Worm (Caenorhabditis elegans) whole organism, young adult: Measurements from ENCODE around the gene F23F1.4.

ENCODE experiments used
- B0019.2 ChIP-seq: fragments of 200-800 bp; sonication (Bioruptor generic); conservative IDR thresholded peaks from 2 replicates; pipeline ENCODE4 v1.3.6; 2022; ENCODE audit warnings: missing genetic modification reagents, missing genetic modification characterization, missing compliant biosample characterization
- B0261.1 ChIP-seq: sonication (generic microtip); optimal IDR thresholded peaks from 2 replicates; lab custom pipeline; 2016; ENCODE audit warnings: mild to moderate bottlenecking, missing genetic modification characterization, moderate library complexity, missing compliant biosample characterization
- B0336.3 ChIP-seq: fragments of 200-800 bp; sonication (Bioruptor generic); IDR thresholded peaks from 2 replicates; pipeline ENCODE4 v1.3.6; 2022; ENCODE audit warnings: missing genetic modification characterization, missing compliant biosample characterization
- C06A6.2 ChIP-seq: fragments of 200-800 bp; sonication (Bioruptor generic); conservative IDR thresholded peaks from 2 replicates; pipeline ENCODE4 v1.3.6; 2022; ENCODE audit warnings: missing genetic modification characterization, missing compliant biosample characterization
- C17E4.6 ChIP-seq: fragments of 200-800 bp; sonication (Bioruptor generic); IDR thresholded peaks from 2 replicates; pipeline ENCODE4 v1.3.6; 2022; ENCODE audit warnings: missing genetic modification reagents, missing genetic modification characterization, missing compliant biosample characterization
- D2030.7 ChIP-seq: fragments of 200-800 bp; sonication (Bioruptor generic); IDR thresholded peaks from 2 replicates; pipeline ENCODE4 v1.3.6; 2022; ENCODE audit warnings: missing genetic modification reagents, missing genetic modification characterization, missing compliant biosample characterization
- F37B4.10 ChIP-seq: fragments of 200-800 bp; sonication (Bioruptor generic); IDR thresholded peaks from 2 replicates; pipeline ENCODE4 v1.3.6; 2022; ENCODE audit warnings: missing genetic modification characterization, missing compliant biosample characterization
- F55B11.4 ChIP-seq: sonication (generic microtip); optimal IDR thresholded peaks from 2 replicates; lab custom pipeline; 2016; ENCODE audit warnings: missing compliant biosample characterization, missing genetic modification characterization, borderline replicate concordance; ENCODE audit not compliant: insufficient read depth
- K12H6.12 ChIP-seq: fragments of 200-800 bp; sonication (Bioruptor generic); optimal IDR thresholded peaks from 2 replicates; lab custom pipeline; 2018; ENCODE audit warnings: mild to moderate bottlenecking, missing genetic modification characterization, missing compliant biosample characterization
- T26A5.8 ChIP-seq: sonication (generic microtip); optimal IDR thresholded peaks from 2 replicates; lab custom pipeline; 2016; ENCODE audit warnings: missing genetic modification characterization, missing compliant biosample characterization
- Y53G8AR.9 ChIP-seq: fragments of 200-800 bp; sonication (Bioruptor generic); conservative IDR thresholded peaks from 2 replicates; pipeline ENCODE4 v1.3.6; 2022; ENCODE audit warnings: missing genetic modification reagents, missing genetic modification characterization, missing compliant biosample characterization
- Y56A3A.18 ChIP-seq: fragments of 200-800 bp; sonication (Bioruptor generic); IDR thresholded peaks from 2 replicates; pipeline ENCODE4 v1.3.6; 2022; ENCODE audit warnings: missing genetic modification reagents, missing genetic modification characterization, missing compliant biosample characterization
- Y95B8A.8 ChIP-seq: fragments of 200-800 bp; sonication (Bioruptor generic); IDR thresholded peaks from 2 replicates; pipeline ENCODE4 v1.3.6; 2022; ENCODE audit warnings: missing genetic modification reagents, missing genetic modification characterization, missing compliant biosample characterization
- ama-1 ChIP-seq, 3 experiments: fragments of 150-350 bp in 1 of 3; sonication (generic microtip) in 2 of 3; optimal IDR thresholded peaks; 2 replicates each; lab custom pipeline; 2014 to 2018; ENCODE audit warnings: missing biosample characterization in 2 of 3, missing genetic modification characterization in 2 of 3, missing genetic modification reagents in 2 of 3
- aptf-3 ChIP-seq: fragments of 200-800 bp; sonication (Bioruptor generic); IDR thresholded peaks from 2 replicates; pipeline ENCODE4 v1.3.6; 2022; ENCODE audit warnings: missing genetic modification characterization, missing compliant biosample characterization
- atf-7 ChIP-seq: sonication (generic microtip); optimal IDR thresholded peaks from 2 replicates; lab custom pipeline; 2017; ENCODE audit warnings: mild to moderate bottlenecking, missing genetic modification characterization, missing compliant biosample characterization
- attf-3 ChIP-seq: fragments of 200-800 bp; sonication (Bioruptor generic); conservative IDR thresholded peaks from 2 replicates; pipeline ENCODE4 v1.3.6; 2022; ENCODE audit warnings: missing genetic modification reagents, missing genetic modification characterization, missing compliant biosample characterization
- attf-5 ChIP-seq: fragments of 200-800 bp; sonication (Bioruptor generic); optimal IDR thresholded peaks from 2 replicates; lab custom pipeline; 2018; ENCODE audit warnings: mild to moderate bottlenecking, missing genetic modification characterization, missing compliant biosample characterization
- attf-6 ChIP-seq: fragments of 200-800 bp; sonication (Bioruptor generic); IDR thresholded peaks from 2 replicates; pipeline ENCODE4 v1.3.6; 2022; ENCODE audit warnings: missing genetic modification reagents, missing genetic modification characterization, missing compliant biosample characterization
- bed-1 ChIP-seq: fragments of 200-800 bp; sonication (Bioruptor generic); IDR thresholded peaks from 2 replicates; pipeline ENCODE4 v1.3.6; 2022; ENCODE audit warnings: missing genetic modification reagents, missing genetic modification characterization, missing compliant biosample characterization
- cebp-2 ChIP-seq: fragments of 200-800 bp; sonication (Bioruptor generic); IDR thresholded peaks from 2 replicates; pipeline ENCODE4 v1.3.6; 2022; ENCODE audit warnings: missing genetic modification characterization, missing compliant biosample characterization
- ceh-79 ChIP-seq: sonication (generic microtip); optimal IDR thresholded peaks from 2 replicates; lab custom pipeline; 2017; ENCODE audit warnings: mild to moderate bottlenecking, missing genetic modification characterization, missing compliant biosample characterization
- dox-1 ChIP-seq: fragments of 200-800 bp; sonication (Bioruptor generic); IDR thresholded peaks from 2 replicates; pipeline ENCODE4 v1.3.6; 2022; ENCODE audit warnings: missing genetic modification reagents, missing genetic modification characterization, missing compliant biosample characterization
- dpff-1 ChIP-seq: sonication (generic microtip); optimal IDR thresholded peaks from 2 replicates; lab custom pipeline; 2017; ENCODE audit warnings: mild to moderate bottlenecking, missing genetic modification characterization, missing compliant biosample characterization
- dpl-1 ChIP-seq: fragments of 150-350 bp; optimal IDR thresholded peaks from 2 replicates; lab custom pipeline; 2014; ENCODE audit warnings: missing biosample characterization, missing genetic modification reagents, missing genetic modification characterization
- efl-1 ChIP-seq: fragments of 150-350 bp; optimal IDR thresholded peaks from 2 replicates; lab custom pipeline; 2014; ENCODE audit warnings: missing biosample characterization, missing genetic modification reagents, missing genetic modification characterization
- hlh-26 ChIP-seq: fragments of 200-800 bp; sonication (Bioruptor generic); conservative IDR thresholded peaks from 2 replicates; pipeline ENCODE4 v1.3.6; 2022; ENCODE audit warnings: missing genetic modification reagents, missing genetic modification characterization, missing compliant biosample characterization
- hmg-20 ChIP-seq: fragments of 200-800 bp; sonication (Bioruptor generic); IDR thresholded peaks from 2 replicates; pipeline ENCODE4 v1.3.6; 2022; ENCODE audit warnings: missing genetic modification reagents, missing genetic modification characterization, missing compliant biosample characterization
- let-526 ChIP-seq: fragments of 200-800 bp; sonication (Bioruptor generic); IDR thresholded peaks from 2 replicates; pipeline ENCODE4 v1.3.6; 2022; ENCODE audit warnings: missing genetic modification reagents, missing genetic modification characterization, missing compliant biosample characterization
- lin-35 ChIP-seq, 3 experiments: fragments of 150-350 bp in 2 of 3; sonication (generic microtip) in 1 of 3; optimal IDR thresholded peaks; 2 replicates each; lab custom pipeline; 2014 to 2018; ENCODE audit warnings: missing biosample characterization in 3 of 3, missing genetic modification characterization in 3 of 3, missing genetic modification reagents in 3 of 3
- madf-3 ChIP-seq: fragments of 200-800 bp; sonication (Bioruptor generic); IDR thresholded peaks from 2 replicates; pipeline ENCODE4 v1.3.6; 2022; ENCODE audit warnings: missing genetic modification reagents, missing genetic modification characterization, missing compliant biosample characterization
- madf-6 ChIP-seq: fragments of 200-800 bp; sonication (Bioruptor generic); IDR thresholded peaks from 2 replicates; pipeline ENCODE4 v1.3.6; 2022; ENCODE audit warnings: missing genetic modification reagents, missing genetic modification characterization, missing compliant biosample characterization
- madf-8 ChIP-seq: fragments of 200-800 bp; sonication (Bioruptor generic); conservative IDR thresholded peaks from 2 replicates; pipeline ENCODE4 v1.3.6; 2022; ENCODE audit warnings: missing genetic modification reagents, missing genetic modification characterization, missing compliant biosample characterization
- mes-4 ChIP-seq: sonication (generic microtip); optimal IDR thresholded peaks from 2 replicates; lab custom pipeline; 2016; ENCODE audit warnings: missing genotype, missing genetic modification characterization, missing compliant biosample characterization
- nfya-1 ChIP-seq: sonication (generic microtip); optimal IDR thresholded peaks from 2 replicates; lab custom pipeline; 2017; ENCODE audit warnings: antibody characterized with exemption, missing compliant biosample characterization, missing genetic modification characterization, borderline replicate concordance; ENCODE audit not compliant: insufficient read depth
- nfyb-1 ChIP-seq: fragments of 200-800 bp; sonication (Bioruptor generic); IDR thresholded peaks from 2 replicates; pipeline ENCODE4 v1.3.6; 2022; ENCODE audit warnings: missing genetic modification reagents, missing genetic modification characterization, missing compliant biosample characterization
- nhr-179 ChIP-seq: sonication (generic microtip); optimal IDR thresholded peaks from 2 replicates; lab custom pipeline; 2016; ENCODE audit warnings: mild to moderate bottlenecking, missing genetic modification characterization, missing compliant biosample characterization
- pbrm-1 ChIP-seq: fragments of 200-800 bp; sonication (Bioruptor generic); IDR thresholded peaks from 2 replicates; pipeline ENCODE4 v1.3.6; 2022; ENCODE audit warnings: missing genetic modification reagents, missing genetic modification characterization, missing compliant biosample characterization
- rcor-1 ChIP-seq: fragments of 200-800 bp; sonication (Bioruptor generic); IDR thresholded peaks from 2 replicates; pipeline ENCODE4 v1.3.6; 2022; ENCODE audit warnings: missing genetic modification reagents, missing genetic modification characterization, missing compliant biosample characterization
- rec-8 ChIP-seq, 2 experiments: sonication (generic microtip); optimal IDR thresholded peaks; 2 replicates each; lab custom pipeline; 2016; ENCODE audit warnings: mild to moderate bottlenecking in 2 of 2, missing genetic modification characterization in 2 of 2, missing genetic modification reagents in 2 of 2, missing genotype in 2 of 2, missing biosample characterization in 1 of 2, missing compliant biosample characterization in 1 of 2, moderate library complexity in 1 of 2
- sea-2 ChIP-seq: fragments of 200-800 bp; sonication (Bioruptor generic); IDR thresholded peaks from 2 replicates; pipeline ENCODE4 v1.3.6; 2022; ENCODE audit warnings: missing genetic modification characterization, missing compliant biosample characterization
- snpc-3.4 ChIP-seq: sonication (generic microtip); optimal IDR thresholded peaks from 2 replicates; lab custom pipeline; 2017; ENCODE audit warnings: missing genetic modification characterization, mild to moderate bottlenecking, missing compliant biosample characterization, antibody characterized with exemption, moderate library complexity, missing genotype, missing genetic modification reagents
- tbx-9 ChIP-seq: sonication (generic microtip); optimal IDR thresholded peaks from 2 replicates; lab custom pipeline; 2016; ENCODE audit warnings: borderline replicate concordance, missing genetic modification characterization, inconsistent platforms, missing compliant biosample characterization
- tlf-1 ChIP-seq: fragments of 200-800 bp; sonication (Bioruptor generic); optimal IDR thresholded peaks from 2 replicates; lab custom pipeline; 2018; ENCODE audit warnings: mild to moderate bottlenecking, missing genetic modification characterization, missing compliant biosample characterization
- unc-62 ChIP-seq: fragments of 150-350 bp; optimal IDR thresholded peaks from 2 replicates; lab custom pipeline; 2014; ENCODE audit warnings: missing biosample characterization, missing genetic modification reagents, missing genetic modification characterization
- ztf-18 ChIP-seq: sonication (generic microtip); optimal IDR thresholded peaks from 2 replicates; lab custom pipeline; 2016; ENCODE audit warnings: missing genotype, mild to moderate bottlenecking, missing genetic modification characterization, missing compliant biosample characterization
- ztf-26 ChIP-seq: sonication (generic microtip); optimal IDR thresholded peaks from 2 replicates; lab custom pipeline; 2017; ENCODE audit warnings: missing genetic modification characterization, missing compliant biosample characterization
- ztf-3 ChIP-seq: fragments of 200-800 bp; sonication (Bioruptor generic); optimal IDR thresholded peaks from 2 replicates; lab custom pipeline; 2018; ENCODE audit warnings: mild to moderate bottlenecking, missing genetic modification characterization, missing compliant biosample characterization

Gene F23F1.4

ce11 chrII:24559-24998 lies 3.6 kb downstream of the F23F1.4 start, which contains the start of gene enee-1:
Gene enee-1 (plus strand): TSS chrII:24666.
- TF ChIP-seq atf-7 (tag; lab: Kevin White, UChicago) (peak; percentile 19), F55B11.4 (no peak), efl-1 (GFP tag; lab: Kevin White, UChicago) (peak; percentile 57), hlh-26 (GFP tag; lab: Robert Waterston, UW) (no peak), dpl-1 (GFP tag; lab: Kevin White, UChicago) (peak; percentile 74), ztf-18 (tag; lab: Kevin White, UChicago) (peak; percentile 94), K12H6.12 (tag; lab: Kevin White, UChicago) (peak; percentile 39), madf-3 (GFP tag; lab: Robert Waterston, UW) (peak; percentile 68; the same call in 1 of the 2 replicates), attf-6 (GFP tag; lab: Robert Waterston, UW) (no peak), ztf-26 (tag; lab: Kevin White, UChicago) (peak; percentile 56), snpc-3.4 (no peak), B0019.2 (no peak), B0261.1 (tag; lab: Kevin White, UChicago) (no peak), Y53G8AR.9 (GFP tag; lab: Robert Waterston, UW) (peak; percentile 61; the same call in 1 of the 2 replicates), dox-1 (peak; percentile 64; the same call in 1 of the 2 replicates), let-526 (GFP tag; lab: Robert Waterston, UW) (no peak), F37B4.10 (no peak), pbrm-1 (GFP tag; lab: Robert Waterston, UW) (peak; percentile 54; the same call in 1 of the 2 replicates), T26A5.8 (tag; lab: Kevin White, UChicago) (no peak), nhr-179 (tag; lab: Kevin White, UChicago) (no peak), mes-4 (tag; lab: Kevin White, UChicago) (no peak), rec-8 (tag; optimal IDR thresholded peaks at IDR 0.05; lab: Kevin White, UChicago) (no peak), aptf-3 (GFP tag; lab: Robert Waterston, UW) (no peak), Y95B8A.8 (GFP tag; lab: Robert Waterston, UW) (no peak), attf-5 (GFP tag; lab: Kevin White, UChicago) (no peak), nfyb-1 (GFP tag; lab: Robert Waterston, UW) (peak; percentile 56; the same call in 1 of the 2 replicates), tlf-1 (GFP tag; lab: Kevin White, UChicago) (peak; percentile 36), madf-6 (GFP tag; lab: Robert Waterston, UW) (peak; percentile 11; the same call in 1 of the 2 replicates), sea-2 (no peak), attf-3 (GFP tag; lab: Robert Waterston, UW) (peak; percentile 43; the same call in 1 of the 2 replicates), hmg-20 (GFP tag; lab: Robert Waterston, UW) (0 out of 2 replicates have a peak, but pooled peaks have one; percentile 36), D2030.7 (GFP tag; lab: Robert Waterston, UW) (peak; percentile 46), ztf-3 (GFP tag; lab: Kevin White, UChicago) (no peak), C17E4.6 (GFP tag; lab: Robert Waterston, UW) (no peak), ama-1 (optimal IDR thresholded peaks at IDR 0.05; lab: Kevin White, UChicago) (peak; percentile 30), ama-1 (GFP tag; optimal IDR thresholded peaks at IDR 0.05; lab: Kevin White, UChicago) (no peak), madf-8 (GFP tag; lab: Robert Waterston, UW) (no peak), C06A6.2 (peak; percentile 56), rcor-1 (GFP tag; lab: Robert Waterston, UW) (peak; percentile 52; the same call in 1 of the 2 replicates), dpff-1 (tag; lab: Kevin White, UChicago) (no peak), bed-1 (no peak), nfya-1 (no peak), ceh-79 (no peak), B0336.3 (GFP tag; lab: Robert Waterston, UW) (0 out of 2 replicates have a peak, but pooled peaks have one; percentile 37), Y56A3A.18 (GFP tag; lab: Robert Waterston, UW) (0 out of 2 replicates have a peak, but pooled peaks have one; percentile 23), unc-62 (GFP tag; lab: Kevin White, UChicago) (no peak), cebp-2 (GFP tag; lab: Robert Waterston, UW) (no peak), tbx-9 (tag; lab: Kevin White, UChicago) (no peak), lin-35 (GFP tag; optimal IDR thresholded peaks at IDR 0.05; lab: Kevin White, UChicago) (peak; percentile 1 to 83 (median 58))
